Fruit fly (Drosophila melanogaster): ENCODE data around the gene CG42788.

CG42788 gene

dm6 chr3R:15092351-15092750 is 39.4 kb downstream of the CG42788 start (continued):
- TF ChIP-seq dmrt99B (tag; optimal IDR thresholded peaks at IDR 0.05) (peak; percentile 32), CG17829 (tag; optimal IDR thresholded peaks at IDR 0.05) (peak; percentile 10), row (GFP tag; IDR thresholded peaks at IDR 0.05) (no peak), nerfin-2 (GFP tag; IDR thresholded peaks at IDR 0.05; ENCODE audit: partially characterized antibody) (no peak), CG8388 (GFP tag; optimal IDR thresholded peaks at IDR 0.05) (peak; percentile 3), CG1529 (GFP tag; optimal IDR thresholded peaks at IDR 0.05) (peak; percentile 44), HLH54F (GFP tag; optimal IDR thresholded peaks at IDR 0.05) (no peak), CG32767 (GFP tag; IDR thresholded peaks at IDR 0.05) (no peak), phol (tag; optimal IDR thresholded peaks at IDR 0.05) (peak; percentile 51), Ssrp (tag; optimal IDR thresholded peaks at IDR 0.05) (peak; percentile 28), slbo (GFP tag; IDR thresholded peaks at IDR 0.05) (peak; percentile 10; the same call in 1 of the 2 replicates), CG2712 (tag; optimal IDR thresholded peaks at IDR 0.05) (peak; percentile 43), az2 (GFP tag; optimal IDR thresholded peaks at IDR 0.05) (peak; percentile 5), bsh (GFP tag; optimal IDR thresholded peaks at IDR 0.05) (peak; percentile 26 to 34), zf30C (GFP tag; optimal IDR thresholded peaks at IDR 0.05) (peak; percentile 26), sens (GFP tag) (peak; percentile 86), CG6254 (GFP tag; optimal IDR thresholded peaks at IDR 0.05) (peak; percentile 25), fd64A (GFP tag; optimal IDR thresholded peaks at IDR 0.05) (no peak), CG8944 (GFP tag; optimal IDR thresholded peaks at IDR 0.05) (no peak), dmrt11E (tag; optimal IDR thresholded peaks at IDR 0.05) (peak; percentile 9), grau (tag; optimal IDR thresholded peaks at IDR 0.05) (peak; percentile 36), CG13624 (GFP tag; optimal IDR thresholded peaks at IDR 0.05) (no peak), CG15601 (tag; optimal IDR thresholded peaks at IDR 0.05) (peak; percentile 3), Neu2 (GFP tag; optimal IDR thresholded peaks at IDR 0.05; ENCODE audit: borderline replicate concordance) (no peak), CG18262 (tag; optimal IDR thresholded peaks at IDR 0.05) (peak; percentile 54), Jarid2 (GFP tag; optimal IDR thresholded peaks at IDR 0.05) (no peak), CG11504 (tag; optimal IDR thresholded peaks at IDR 0.05) (peak; percentile 21), HLH3B (GFP tag; IDR thresholded peaks at IDR 0.05) (no peak), bcd (GFP tag; optimal IDR thresholded peaks at IDR 0.05) (peak; percentile 10), CoRest (tag; optimal IDR thresholded peaks at IDR 0.05) (peak; percentile 31), lola (GFP tag; optimal IDR thresholded peaks at IDR 0.05) (peak in 1 of 3 experiments; percentile 33), D (optimal IDR thresholded peaks at IDR 0.05) (no peak), D (GFP tag; optimal IDR thresholded peaks at IDR 0.05) (peak; percentile 22), CG2129 (GFP tag; IDR thresholded peaks at IDR 0.05; ENCODE audit: partially characterized antibody) (no peak)

dm6 chr3R:15091680-15092343 is 39.9 kb downstream of the CG42788 start:
- TF ChIP-seq kah (GFP tag; optimal IDR thresholded peaks at IDR 0.05) (peak; percentile 59), sd (tag; optimal IDR thresholded peaks at IDR 0.05) (peak; percentile 21), Med (GFP tag) (peak; percentile 0), CG32767 (GFP tag; IDR thresholded peaks at IDR 0.05) (peak; percentile 56; the same call in 1 of the 2 replicates), Usf (GFP tag; optimal IDR thresholded peaks at IDR 0.05) (no peak), bbx (GFP tag; IDR thresholded peaks at IDR 0.05; ENCODE audit: partially characterized antibody) (no peak), knrl (GFP tag; IDR thresholded peaks at IDR 0.05; ENCODE audit: partially characterized antibody) (no peak), CG32772 (GFP tag; IDR thresholded peaks at IDR 0.05) (peak; percentile 94), Lim3 (GFP tag; IDR thresholded peaks at IDR 0.05) (no peak), CG16813 (GFP tag; IDR thresholded peaks at IDR 0.05; ENCODE audit: partially characterized antibody) (no peak), CG17568 (GFP tag; optimal IDR thresholded peaks at IDR 0.05) (no peak), CG4328 (GFP tag; optimal IDR thresholded peaks at IDR 0.05) (no peak), Ets97D (GFP tag; optimal IDR thresholded peaks at IDR 0.05) (no peak), Stat92E (GFP tag; optimal IDR thresholded peaks at IDR 0.05) (peak in 1 of 3 experiments; percentile 52), CG33213 (GFP tag; optimal IDR thresholded peaks at IDR 0.05) (no peak), CG15269 (tag; optimal IDR thresholded peaks at IDR 0.05) (peak; percentile 64), sqz (GFP tag; optimal IDR thresholded peaks at IDR 0.05) (peak; percentile 97)
